Fruit fly (Drosophila melanogaster) whole organism, wandering third instar larva: ENCODE results near the gene inaF-D.

ENCODE experiments used
- GATAd ChIP-seq: sonication (Bioruptor generic); optimal IDR thresholded peaks from 2 replicates; lab custom pipeline; 2016; ENCODE audit warnings: missing biosample characterization, missing genetic modification characterization
- Jra ChIP-seq: sonication (Bioruptor generic); optimal IDR thresholded peaks from 2 replicates; lab custom pipeline; 2016; ENCODE audit warnings: missing biosample characterization, missing genetic modification characterization
- Myc ChIP-seq: fragments of >200 bp; optimal IDR thresholded peaks from 2 replicates; lab custom pipeline; 2017
- h ChIP-seq: fragments of 200-800 bp; sonication (Bioruptor generic); optimal IDR thresholded peaks from 3 replicates; lab custom pipeline; 2016; ENCODE audit warnings: missing biosample characterization, mild to moderate bottlenecking, missing genetic modification characterization
- psq ChIP-seq: fragments of 200-800 bp; sonication (Bioruptor generic); optimal IDR thresholded peaks from 3 replicates; lab custom pipeline; 2017; ENCODE audit warnings: missing biosample characterization, mild to moderate bottlenecking, missing genetic modification characterization, moderate library complexity
- tai ChIP-seq: sonication (Bioruptor generic); optimal IDR thresholded peaks from 2 replicates; lab custom pipeline; 2016; ENCODE audit warnings: missing biosample characterization, missing genetic modification characterization

DNA sequence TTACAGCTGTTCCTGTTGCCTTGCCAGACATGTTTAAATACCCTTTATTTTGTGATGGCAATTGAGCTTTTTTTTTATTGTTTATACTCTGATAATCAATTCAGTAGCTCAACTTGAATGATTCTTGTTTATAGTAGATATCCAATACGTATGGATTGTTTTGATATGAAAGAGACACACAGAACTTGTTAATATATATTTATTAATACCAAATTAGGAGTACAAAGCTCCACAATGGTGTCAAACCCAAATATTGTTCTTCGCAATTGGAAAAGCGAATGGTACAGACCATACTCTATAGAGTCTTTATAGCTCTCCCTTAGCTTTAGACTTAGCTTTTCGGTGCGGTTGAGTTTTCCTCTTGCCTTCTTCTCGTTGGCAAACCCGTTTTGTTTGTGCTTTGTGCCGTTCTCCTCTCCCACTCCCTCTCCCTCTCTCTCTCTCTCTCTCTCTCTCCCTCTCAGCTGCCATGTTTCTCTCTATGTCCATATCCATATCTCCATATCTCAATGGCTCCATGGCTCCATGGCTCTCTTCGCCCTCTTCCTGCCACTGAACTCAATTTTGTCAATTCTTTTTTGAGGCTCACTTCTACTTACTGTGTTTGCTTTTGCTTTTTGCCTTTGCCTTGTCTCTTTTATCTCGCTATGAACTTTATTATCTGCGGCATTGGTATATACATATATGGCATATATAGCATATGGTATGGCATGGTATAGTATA, 42.8 kb downstream of the inaF-D start:
- TF ChIP-seq Myc (lab: Kevin White, UChicago) (no peak), h (GFP tag; lab: Kevin White, UChicago) (peak; percentile 87), psq (GFP tag; lab: Kevin White, UChicago) (peak; percentile 93), tai (no peak), Jra (peak; percentile 15), GATAd (GFP tag; lab: Kevin White, UChicago) (no peak)
